Worm (Caenorhabditis elegans) whole organism, midembryonic: Measurements from ENCODE around the gene sdz-15.

Experiments
- T22C8.4 ChIP-seq: fragments of 200-800 bp; sonication (Bioruptor generic); IDR thresholded peaks from 2 replicates; pipeline ENCODE4 v1.3.6; 2022; ENCODE audit warnings: missing genetic modification characterization, missing compliant biosample characterization
- cog-1 ChIP-seq: sonication (generic microtip); optimal IDR thresholded peaks from 2 replicates; lab custom pipeline; 2016; ENCODE audit warnings: missing genetic modification characterization, missing compliant biosample characterization
- flt-1 ChIP-seq: fragments of 200-800 bp; sonication (Bioruptor generic); IDR thresholded peaks from 2 replicates; pipeline ENCODE4 v1.3.6; 2022; ENCODE audit warnings: missing genetic modification characterization, missing compliant biosample characterization
- klf-2 ChIP-seq: fragments of 200-800 bp; sonication (Bioruptor generic); conservative IDR thresholded peaks from 2 replicates; pipeline ENCODE4 v1.3.6; 2022; ENCODE audit warnings: missing genetic modification reagents, missing genetic modification characterization, missing compliant biosample characterization
- med-1 ChIP-seq: sonication (generic microtip); optimal IDR thresholded peaks from 2 replicates; lab custom pipeline; 2017; ENCODE audit warnings: missing genetic modification characterization, mild to moderate bottlenecking, missing compliant biosample characterization, antibody characterized with exemption, missing genetic modification reagents; ENCODE audit not compliant: insufficient read depth
- ref-1 ChIP-seq: fragments of 200-800 bp; sonication (Bioruptor generic); conservative IDR thresholded peaks from 2 replicates; pipeline ENCODE4 v1.3.6; 2022; ENCODE audit warnings: missing genetic modification reagents, missing genetic modification characterization, missing compliant biosample characterization
- tab-1 ChIP-seq: fragments of 200-800 bp; sonication (Bioruptor generic); IDR thresholded peaks from 2 replicates; pipeline ENCODE4 v1.3.6; 2022; ENCODE audit warnings: missing genetic modification characterization, missing compliant biosample characterization
- ztf-23 ChIP-seq: fragments of 200-800 bp; sonication (Bioruptor generic); IDR thresholded peaks from 2 replicates; pipeline ENCODE4 v1.3.6; 2022; ENCODE audit warnings: missing genetic modification reagents, missing genetic modification characterization, missing compliant biosample characterization
- ztf-29 ChIP-seq: fragments of 200-800 bp; sonication (Bioruptor generic); IDR thresholded peaks from 2 replicates; pipeline ENCODE4 v1.3.6; 2022; ENCODE audit warnings: missing genetic modification reagents, missing genetic modification characterization, missing compliant biosample characterization

sdz-15 gene

DNA sequence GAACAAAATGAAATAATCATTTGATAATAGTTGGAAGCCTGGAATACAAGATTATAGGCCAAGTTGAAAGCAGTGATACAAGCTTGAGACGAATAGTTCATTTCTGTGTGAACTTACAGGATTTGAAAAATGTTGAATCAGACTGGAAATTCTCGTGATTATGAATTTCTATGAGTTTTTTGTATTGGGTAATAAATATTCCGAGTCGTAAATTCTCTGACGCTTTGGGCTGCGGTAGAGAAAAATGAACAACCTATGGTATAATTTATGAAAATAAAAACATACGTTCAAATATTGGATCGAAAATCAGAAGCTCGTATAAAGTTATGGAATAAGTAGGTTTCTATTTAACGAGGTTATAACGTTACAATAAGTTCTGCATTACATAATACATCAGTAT, 5.5 kb upstream of the sdz-15 start, which contains the start of gene srb-11:
Gene srb-11, minus strand, starts transcription at position 101 of the 400 bp plus-strand sequence.
- no peak for TF ChIP-seq T22C8.4 (GFP tag; lab: Robert Waterston, UW)
- TF ChIP-seq ref-1 (GFP tag; lab: Robert Waterston, UW), result no peak
- TF ChIP-seq flt-1 (GFP tag; lab: Robert Waterston, UW), result no peak
- TF ChIP-seq ztf-29 (GFP tag; lab: Robert Waterston, UW), result no peak
- no peak for TF ChIP-seq cog-1 (tag; lab: Kevin White, UChicago)
- TF ChIP-seq ztf-23 (GFP tag; lab: Robert Waterston, UW), result no peak
- TF ChIP-seq tab-1 (GFP tag; lab: Robert Waterston, UW), result no peak
- TF ChIP-seq klf-2 (GFP tag; lab: Robert Waterston, UW), result no peak
- TF ChIP-seq med-1 (GFP tag; lab: Kevin White, UChicago), result no peak

DNA sequence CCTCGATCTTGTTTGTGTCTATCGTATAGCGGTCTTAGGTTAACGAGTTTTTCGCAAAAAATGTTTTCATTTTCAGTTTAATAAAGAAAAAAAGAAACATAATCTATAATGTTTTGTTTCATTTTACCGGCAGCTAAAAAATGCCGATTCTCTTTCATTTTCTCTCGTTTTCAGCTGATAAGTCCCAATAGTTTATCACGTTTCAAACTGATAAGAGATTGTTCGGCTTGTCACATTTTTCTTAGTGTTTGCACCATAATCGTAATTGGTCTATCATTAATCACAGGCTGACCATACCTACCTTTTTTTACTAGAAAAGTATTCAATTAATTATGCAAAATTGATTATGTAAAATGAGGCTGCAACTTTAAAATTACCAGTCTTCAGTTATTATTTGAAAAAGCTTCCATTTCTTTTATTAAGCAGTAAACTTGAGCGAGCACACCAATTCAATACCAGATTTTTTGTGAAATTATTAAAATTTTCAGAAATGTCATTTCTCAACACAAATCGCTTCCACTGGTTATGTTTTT, 3.0 kb upstream of the sdz-15 start, which contains the start of gene F23F12.13:
Gene F23F12.13, plus strand, starts transcription at position 483 of the 533 bp plus-strand sequence.
- TF ChIP-seq cog-1 (tag; lab: Kevin White, UChicago), result no peak

DNA sequence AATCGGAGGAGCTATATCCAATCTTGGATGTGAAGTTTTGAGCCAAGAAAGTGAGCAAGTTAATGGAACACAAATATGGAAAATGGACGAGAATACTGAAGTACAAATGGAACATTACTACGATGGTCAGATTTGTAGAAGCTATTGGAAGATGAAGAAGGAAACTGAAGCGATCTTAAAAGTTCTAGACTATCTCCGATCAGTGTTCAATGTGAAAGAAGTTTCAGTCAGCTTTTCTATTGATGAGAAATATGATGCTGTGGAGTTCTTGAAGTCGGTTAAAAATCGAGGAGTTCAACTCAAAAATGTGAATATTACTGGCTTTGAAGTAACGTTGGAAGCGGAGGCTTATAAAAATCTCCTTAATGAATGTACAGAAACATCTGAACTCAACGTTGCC, 826 bp downstream of the sdz-15 start:
- no peak for TF ChIP-seq med-1 (GFP tag; lab: Kevin White, UChicago)
- TF ChIP-seq klf-2 (GFP tag; lab: Robert Waterston, UW), result no peak
- TF ChIP-seq ref-1 (GFP tag; lab: Robert Waterston, UW), result no peak
- no peak for TF ChIP-seq ztf-23 (GFP tag; lab: Robert Waterston, UW)

DNA sequence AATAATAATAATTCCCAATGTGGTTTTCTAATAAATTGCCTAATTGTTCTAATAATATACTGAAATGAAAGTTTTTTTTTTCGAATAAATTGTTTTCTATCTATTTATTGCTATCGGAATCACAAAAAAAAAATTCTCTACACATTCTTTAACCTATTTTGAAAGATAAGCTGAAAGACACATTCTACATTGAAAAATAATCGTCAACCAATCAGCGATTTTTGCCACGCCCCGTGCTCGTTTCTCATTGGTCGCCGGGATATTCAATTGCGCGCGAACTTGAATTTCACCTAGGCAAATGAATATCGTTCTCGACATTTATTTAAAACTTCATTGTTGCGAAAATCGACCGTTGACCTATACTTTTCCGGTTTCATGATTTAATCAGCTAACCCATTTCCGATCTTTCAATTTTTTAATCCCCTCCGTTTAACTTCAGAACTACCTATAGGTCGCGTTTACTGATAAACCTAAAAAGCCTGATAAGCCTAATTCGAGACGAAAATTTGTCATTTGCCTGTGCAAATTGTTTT, 1.8 kb downstream of the sdz-15 start, which contains the start of gene F23F12.3:
Gene F23F12.3, plus strand, starts transcription at position 483 of the 533 bp plus-strand sequence.
- TF ChIP-seq ref-1 (GFP tag; lab: Robert Waterston, UW) (no peak), med-1 (GFP tag; lab: Kevin White, UChicago) (no peak), cog-1 (tag; lab: Kevin White, UChicago) (no peak), klf-2 (GFP tag; lab: Robert Waterston, UW) (no peak), T22C8.4 (GFP tag; lab: Robert Waterston, UW) (no peak), flt-1 (GFP tag; lab: Robert Waterston, UW) (no peak), tab-1 (GFP tag; lab: Robert Waterston, UW) (no peak), ztf-29 (GFP tag; lab: Robert Waterston, UW) (no peak), ztf-23 (GFP tag; lab: Robert Waterston, UW) (no peak)

DNA sequence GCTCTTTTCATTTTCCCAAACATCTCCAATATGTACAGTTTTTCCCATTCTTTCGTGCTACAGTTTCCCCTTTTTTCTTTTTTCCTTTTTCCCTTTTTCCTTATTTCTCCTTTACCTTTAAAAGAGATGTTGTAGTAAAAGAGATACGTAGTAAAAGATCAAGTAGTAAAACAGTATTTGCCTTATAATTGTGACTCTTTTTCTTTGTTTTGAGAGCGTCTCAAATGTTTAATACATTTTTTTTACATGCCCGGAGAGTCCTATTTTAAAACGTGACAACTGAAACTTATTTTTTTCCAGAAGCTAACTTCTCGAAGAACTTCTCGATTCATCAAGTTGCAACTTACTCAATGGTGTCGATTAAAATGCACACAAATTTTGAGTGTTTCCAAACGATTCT, 9.6 kb downstream of the sdz-15 start, which contains the start of gene F23F12.12:
Gene F23F12.12, plus strand, starts transcription at position 301 of the 400 bp plus-strand sequence.
- TF ChIP-seq ztf-23 (GFP tag; lab: Robert Waterston, UW), result no peak
- no peak for TF ChIP-seq flt-1 (GFP tag; lab: Robert Waterston, UW)
- TF ChIP-seq tab-1 (GFP tag; lab: Robert Waterston, UW), result no peak
- TF ChIP-seq ztf-29 (GFP tag; lab: Robert Waterston, UW), result no peak
- TF ChIP-seq med-1 (GFP tag; lab: Kevin White, UChicago), result no peak
- TF ChIP-seq T22C8.4 (GFP tag; lab: Robert Waterston, UW), result no peak
- TF ChIP-seq klf-2 (GFP tag; lab: Robert Waterston, UW), result no peak
- no peak for TF ChIP-seq ref-1 (GFP tag; lab: Robert Waterston, UW)
- no peak for TF ChIP-seq cog-1 (tag; lab: Kevin White, UChicago)

DNA sequence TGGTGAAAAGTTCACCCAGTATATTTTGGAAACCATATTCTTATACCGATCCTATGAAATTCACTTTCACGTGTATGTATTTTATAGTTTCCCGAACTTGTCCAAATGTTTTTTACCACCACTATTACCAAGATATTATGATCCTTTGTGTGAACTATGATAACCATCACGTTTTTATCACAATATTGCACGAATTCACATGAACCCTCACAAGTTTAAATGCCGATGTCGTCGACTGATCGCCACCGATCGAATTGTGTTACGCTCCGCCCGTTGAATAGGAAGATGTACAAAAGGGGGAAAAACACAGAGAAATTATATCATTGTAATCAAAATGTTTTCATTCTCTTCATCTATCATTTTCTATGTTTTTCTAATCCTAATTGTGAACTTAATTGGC, 10.1 kb downstream of the sdz-15 start:
- TF ChIP-seq tab-1 (GFP tag; lab: Robert Waterston, UW), result no peak

DNA sequence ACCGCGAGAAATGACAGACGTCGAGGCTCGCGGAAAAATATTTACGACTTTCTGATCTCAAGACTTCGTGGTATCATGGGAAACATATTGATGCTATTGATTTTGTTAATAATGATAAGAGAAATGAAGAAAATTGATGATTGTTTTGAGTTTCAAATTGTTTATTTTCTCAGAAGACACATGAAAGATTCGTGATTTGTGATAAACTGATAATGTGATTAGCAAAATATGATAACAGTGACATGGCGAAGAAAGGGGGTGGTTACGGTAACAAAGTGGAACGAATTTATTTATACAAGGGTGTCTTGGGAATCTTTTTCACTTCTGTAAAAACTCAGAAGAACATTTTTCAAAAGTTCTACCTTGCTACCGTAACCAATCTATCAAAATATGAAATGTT, 11.0 kb downstream of the sdz-15 start:
- TF ChIP-seq klf-2 (GFP tag; lab: Robert Waterston, UW) (no peak), tab-1 (GFP tag; lab: Robert Waterston, UW) (no peak), med-1 (GFP tag; lab: Kevin White, UChicago) (no peak), ref-1 (GFP tag; lab: Robert Waterston, UW) (no peak), ztf-23 (GFP tag; lab: Robert Waterston, UW) (no peak), cog-1 (tag; lab: Kevin White, UChicago) (no peak)

DNA sequence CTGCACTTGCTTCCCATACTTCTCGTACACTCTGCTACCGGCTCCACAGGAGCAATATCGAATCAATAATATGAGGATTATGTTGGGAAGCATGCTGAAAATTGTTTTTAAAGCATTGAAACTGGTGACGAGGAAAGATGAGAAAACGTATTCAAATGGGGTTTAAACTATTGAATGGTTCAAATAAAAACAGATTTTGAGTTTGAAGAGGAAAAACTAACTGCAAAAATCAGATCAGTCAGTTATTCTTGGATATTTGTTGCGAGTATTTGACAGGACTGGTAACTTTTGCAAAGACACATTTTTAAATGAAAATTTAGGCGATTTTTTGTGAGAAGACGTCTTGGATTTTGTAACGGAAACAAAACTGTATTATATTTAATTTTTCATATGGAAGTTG, 16.4 kb downstream of the sdz-15 start, which contains the start of gene acr-5:
Gene acr-5, minus strand, starts transcription at position 101 of the 400 bp plus-strand sequence.
- no peak for TF ChIP-seq ztf-29 (GFP tag; lab: Robert Waterston, UW)

DNA sequence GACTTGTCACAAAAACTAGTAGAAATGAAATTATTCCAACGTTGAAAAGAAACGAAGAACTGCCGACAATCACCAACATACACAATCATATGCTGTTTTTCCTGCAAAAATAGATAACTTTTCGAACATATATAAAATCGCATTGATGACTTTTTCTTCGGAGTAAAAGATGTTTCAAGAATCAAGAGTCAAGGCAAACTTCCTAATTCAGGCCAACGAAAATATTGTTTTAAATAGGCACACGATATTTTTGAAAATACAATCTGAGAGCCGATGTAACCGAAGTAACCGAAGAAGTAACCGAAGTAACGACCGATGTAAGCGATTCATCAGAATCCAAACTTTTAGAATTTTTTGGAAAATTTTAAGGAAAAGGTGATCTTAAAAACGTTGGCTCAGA, 21.7 kb downstream of the sdz-15 start, which contains the start of gene C09E7.10:
Gene C09E7.10, minus strand, starts transcription at position 101 of the 400 bp plus-strand sequence.
- TF ChIP-seq flt-1 (GFP tag; lab: Robert Waterston, UW) (no peak), klf-2 (GFP tag; lab: Robert Waterston, UW) (no peak), med-1 (GFP tag; lab: Kevin White, UChicago) (no peak), cog-1 (tag; lab: Kevin White, UChicago) (no peak), ztf-23 (GFP tag; lab: Robert Waterston, UW) (no peak), tab-1 (GFP tag; lab: Robert Waterston, UW) (no peak), ztf-29 (GFP tag; lab: Robert Waterston, UW) (no peak), ref-1 (GFP tag; lab: Robert Waterston, UW) (no peak), T22C8.4 (GFP tag; lab: Robert Waterston, UW) (no peak)

DNA sequence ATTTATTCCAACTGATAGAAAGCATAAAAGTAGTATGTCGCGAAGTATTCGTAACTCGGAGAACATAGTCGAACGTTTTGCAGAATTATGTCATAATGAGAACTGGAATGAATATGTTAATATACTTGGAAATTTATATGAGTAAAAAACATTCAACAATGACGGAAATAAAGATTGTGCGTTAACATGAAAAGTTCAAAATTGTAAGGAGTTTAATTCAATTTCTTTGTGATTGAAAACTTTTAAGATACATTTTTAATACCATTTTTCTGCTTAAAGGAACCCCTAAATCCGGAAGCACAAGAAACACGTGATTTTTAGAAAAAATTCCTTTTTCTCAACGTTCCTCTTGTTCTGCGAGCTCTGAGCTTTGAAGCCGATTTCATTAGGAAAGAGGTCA, 27.3 kb downstream of the sdz-15 start, which contains the start of gene oig-1:
Gene oig-1, minus strand, starts transcription at position 101 of the 400 bp plus-strand sequence.
- TF ChIP-seq cog-1 (tag; lab: Kevin White, UChicago) (no peak), T22C8.4 (GFP tag; lab: Robert Waterston, UW) (no peak), flt-1 (GFP tag; lab: Robert Waterston, UW) (no peak), ztf-29 (GFP tag; lab: Robert Waterston, UW) (no peak)
